Fruit fly (Drosophila melanogaster) Kc167 (cell line): ENCODE measurements around the gene retinin.

Experiments
- Myc ChIP-seq: fragments of >200 bp; optimal IDR thresholded peaks from 2 replicates; lab custom pipeline; 2017; ENCODE audit warnings: missing external identifiers
- Sin3A ChIP-seq: fragments of >200 bp; optimal IDR thresholded peaks from 2 replicates; lab custom pipeline; 2018; ENCODE audit warnings: missing external identifiers
- insv ChIP-seq: fragments of >200 bp; optimal IDR thresholded peaks from 3 replicates; lab custom pipeline; 2018; ENCODE audit warnings: missing external identifiers
- psq ChIP-seq: fragments of >200 bp; optimal IDR thresholded peaks from 2 replicates; lab custom pipeline; 2017; ENCODE audit warnings: missing external identifiers
- ttk ChIP-seq: sonication (Bioruptor generic); optimal IDR thresholded peaks from 2 replicates; lab custom pipeline; 2017; ENCODE audit warnings: missing external identifiers

DNA sequence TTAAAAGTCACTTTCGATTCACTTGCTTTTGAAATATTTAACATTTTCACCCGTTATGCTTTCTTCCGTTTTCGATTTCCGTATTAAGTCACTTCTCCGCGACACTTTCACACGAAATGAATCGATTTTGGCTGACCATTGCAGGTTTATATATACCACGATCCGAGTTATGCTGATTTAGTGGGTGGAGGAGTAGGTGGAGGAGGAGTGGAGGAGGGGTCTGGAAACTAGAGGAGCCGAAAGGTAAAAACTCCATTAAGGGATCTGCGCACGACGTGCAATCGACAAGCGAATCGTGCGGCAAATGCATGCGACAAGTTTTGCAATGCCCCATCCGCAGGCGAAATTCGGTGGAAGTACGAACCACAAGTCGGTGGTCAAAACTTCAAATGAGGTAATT, 40.9 kb upstream of the retinin start, which contains the start of gene CG13045:
- no peak for TF ChIP-seq Sin3A (lab: Kevin White, UChicago)
- no peak for TF ChIP-seq insv (lab: Kevin White, UChicago)
- no peak for TF ChIP-seq Myc (lab: Kevin White, UChicago)
- no peak for TF ChIP-seq psq (lab: Kevin White, UChicago)
- no peak for TF ChIP-seq ttk
